Fruit fly (Drosophila melanogaster) whole organism, prepupa: ENCODE results near the gene CG15373.

Experiments used
- Blimp-1 ChIP-seq: fragments of 200-800 bp; sonication (Bioruptor generic); optimal IDR thresholded peaks from 3 replicates; lab custom pipeline; 2017; ENCODE audit warnings: missing biosample characterization, missing genetic modification characterization, mild to moderate bottlenecking, moderate library complexity, missing genetic modification reagents
- CG1621 ChIP-seq: fragments of 200-800 bp; sonication (Bioruptor generic); optimal IDR thresholded peaks from 3 replicates; lab custom pipeline; 2018; ENCODE audit warnings: missing biosample characterization, mild to moderate bottlenecking, missing genetic modification characterization
- CG16779 ChIP-seq: fragments of 200-800 bp; sonication (Bioruptor generic); optimal IDR thresholded peaks from 3 replicates; lab custom pipeline; 2017; ENCODE audit warnings: missing biosample characterization, mild to moderate bottlenecking, missing genetic modification characterization
- CG6276 ChIP-seq: fragments of 200-800 bp; sonication (Bioruptor generic); optimal IDR thresholded peaks from 2 replicates; lab custom pipeline; 2017; ENCODE audit warnings: missing biosample characterization, mild to moderate bottlenecking, missing genetic modification characterization
- CG9139 ChIP-seq: fragments of 200-800 bp; sonication (Bioruptor generic); optimal IDR thresholded peaks from 3 replicates; lab custom pipeline; 2017; ENCODE audit warnings: missing biosample characterization, mild to moderate bottlenecking, missing genetic modification characterization
- Gug ChIP-seq: fragments of 200-800 bp; sonication (Bioruptor generic); IDR thresholded peaks from 2 replicates; pipeline ENCODE4 v1.3.6; 2022; ENCODE audit warnings: missing biosample characterization, missing genetic modification characterization
- Lpt ChIP-seq: fragments of 200-800 bp; sonication (Bioruptor generic); optimal IDR thresholded peaks from 3 replicates; lab custom pipeline; 2016; ENCODE audit warnings: missing biosample characterization, missing genetic modification characterization
- Met ChIP-seq: fragments of 200-800 bp; sonication (Bioruptor generic); optimal IDR thresholded peaks from 3 replicates; lab custom pipeline; 2016; ENCODE audit warnings: missing biosample characterization, missing genetic modification characterization
- pdm3 ChIP-seq: fragments of 200-800 bp; sonication (Bioruptor generic); optimal IDR thresholded peaks from 3 replicates; lab custom pipeline; 2016; ENCODE audit warnings: missing biosample characterization, missing genetic modification characterization
- ss ChIP-seq, 2 experiments: fragments of 200-800 bp; sonication (Bioruptor generic); optimal IDR thresholded peaks; 2 replicates in 1 of 2; 3 replicates in 1 of 2; lab custom pipeline; 2017 to 2018; ENCODE audit warnings: mild to moderate bottlenecking in 2 of 2, missing biosample characterization in 2 of 2, missing genetic modification characterization in 2 of 2, moderate library complexity in 1 of 2

- TF ChIP-seq ss (GFP tag; optimal IDR thresholded peaks at IDR 0.05; lab: Kevin White, UChicago): no peak
- no peak for TF ChIP-seq Blimp-1 (GFP tag; lab: Kevin White, UChicago)
- no peak for TF ChIP-seq CG16779 (tag; lab: Kevin White, UChicago)
- TF ChIP-seq CG6276 (GFP tag; lab: Kevin White, UChicago): no peak
- no peak for TF ChIP-seq CG1621 (tag; lab: Kevin White, UChicago)
- TF ChIP-seq Met (GFP tag; lab: Kevin White, UChicago): no peak
- no peak for TF ChIP-seq Gug
- TF ChIP-seq pdm3: no peak
- TF ChIP-seq CG9139 (GFP tag; lab: Kevin White, UChicago): no peak
- no peak for TF ChIP-seq Lpt (GFP tag; lab: Kevin White, UChicago)
Measured at dm6 chrX:17995535-17995934, 48.3 kb upstream of the CG15373 start.
